Fruit fly (Drosophila melanogaster) whole organism, embryonic: ENCODE measurements around the gene Pif1A.

ENCODE experiments used
- CG10431 ChIP-seq: fragments of 200-800 bp; sonication (Bioruptor generic); optimal IDR thresholded peaks from 3 replicates; lab custom pipeline; 2018; ENCODE audit warnings: missing biosample characterization, mild to moderate bottlenecking, missing genetic modification characterization
- CG11504 ChIP-seq: fragments of 200-800 bp; sonication (Bioruptor generic); optimal IDR thresholded peaks from 3 replicates; lab custom pipeline; 2019; ENCODE audit warnings: missing biosample characterization, mild to moderate bottlenecking, missing genetic modification characterization, moderate library complexity
- CG11560 ChIP-seq: fragments of 200-800 bp; sonication (Bioruptor generic); IDR thresholded peaks from 3 replicates; pipeline ENCODE4 v1.3.6; 2022; ENCODE audit warnings: missing biosample characterization, missing genetic modification characterization
- CG12769 ChIP-seq: fragments of 200-800 bp; sonication (Bioruptor generic); optimal IDR thresholded peaks from 2 replicates; lab custom pipeline; 2019; ENCODE audit warnings: missing biosample characterization, mild to moderate bottlenecking, missing genetic modification characterization, moderate library complexity
- CG13624 ChIP-seq: fragments of 200-800 bp; sonication (Bioruptor generic); optimal IDR thresholded peaks from 2 replicates; lab custom pipeline; 2016; ENCODE audit warnings: missing biosample characterization, missing genetic modification characterization
- CG14441 ChIP-seq: fragments of 200-800 bp; sonication (Bioruptor generic); IDR thresholded peaks from 2 replicates; pipeline ENCODE4 v1.3.6; 2022; ENCODE audit warnings: missing biosample characterization, missing genetic modification characterization
- CG14965 ChIP-seq: fragments of 200-800 bp; sonication (Bioruptor generic); optimal IDR thresholded peaks from 2 replicates; lab custom pipeline; 2016; ENCODE audit warnings: missing biosample characterization, missing genetic modification characterization, borderline replicate concordance
- CG15073 ChIP-seq: fragments of 200-800 bp; sonication (Bioruptor generic); optimal IDR thresholded peaks from 2 replicates; lab custom pipeline; 2016; ENCODE audit warnings: missing biosample characterization, missing genetic modification characterization
- CG16779 ChIP-seq: fragments of 200-800 bp; sonication (Bioruptor generic); IDR thresholded peaks from 2 replicates; pipeline ENCODE4 v1.3.6; 2022; ENCODE audit warnings: missing biosample characterization, missing genetic modification characterization
- CG17612 ChIP-seq: fragments of 200-800 bp; sonication (Bioruptor generic); IDR thresholded peaks from 2 replicates; pipeline ENCODE4 v1.3.6; 2022; ENCODE audit warnings: missing biosample characterization, missing genetic modification characterization
- CG2712 ChIP-seq: fragments of 200-800 bp; optimal IDR thresholded peaks from 3 replicates; lab custom pipeline; 2019; ENCODE audit warnings: missing biosample characterization, mild to moderate bottlenecking, missing genetic modification characterization, moderate library complexity
- CG3065 ChIP-seq: fragments of 200-800 bp; sonication (Bioruptor generic); optimal IDR thresholded peaks from 2 replicates; lab custom pipeline; 2016; ENCODE audit warnings: missing biosample characterization, missing genetic modification characterization
- CG3163 ChIP-seq: fragments of 200-800 bp; sonication (Bioruptor generic); optimal IDR thresholded peaks from 3 replicates; lab custom pipeline; 2016; ENCODE audit warnings: missing biosample characterization, missing genetic modification characterization
- CG3726 ChIP-seq: fragments of 200-800 bp; sonication (Bioruptor generic); IDR thresholded peaks from 3 replicates; pipeline ENCODE4, ENCODE4 v1.3.6; 2022; ENCODE audit warnings: missing biosample characterization, missing genetic modification characterization
- CG3838 ChIP-seq: fragments of 200-800 bp; sonication (Bioruptor generic); optimal IDR thresholded peaks from 3 replicates; lab custom pipeline; 2016; ENCODE audit warnings: missing biosample characterization, missing genetic modification characterization
- CG3847 ChIP-seq: fragments of 200-800 bp; sonication (Bioruptor generic); IDR thresholded peaks from 2 replicates; pipeline ENCODE4 v1.3.6; 2022; ENCODE audit warnings: missing biosample characterization, missing genetic modification characterization
- CG4360 ChIP-seq: fragments of 200-800 bp; sonication (Bioruptor generic); IDR thresholded peaks from 2 replicates; pipeline ENCODE4 v1.3.6; 2022; ENCODE audit warnings: missing biosample characterization, missing genetic modification characterization
- CG6254 ChIP-seq: fragments of 200-800 bp; sonication (Bioruptor generic); optimal IDR thresholded peaks from 3 replicates; lab custom pipeline; 2017; ENCODE audit warnings: mild to moderate bottlenecking, missing biosample characterization, missing genetic modification reagents, missing genetic modification characterization
- CG8089 ChIP-seq: fragments of 200-800 bp; sonication (Bioruptor generic); optimal IDR thresholded peaks from 3 replicates; lab custom pipeline; 2016; ENCODE audit warnings: missing biosample characterization, missing genetic modification characterization
- CG9437 ChIP-seq: fragments of 200-800 bp; sonication (Bioruptor generic); optimal IDR thresholded peaks from 2 replicates; lab custom pipeline; 2018; ENCODE audit warnings: missing biosample characterization, mild to moderate bottlenecking, missing genetic modification characterization
- CG9817 ChIP-seq: fragments of 200-800 bp; sonication (Bioruptor generic); optimal IDR thresholded peaks from 2 replicates; lab custom pipeline; 2018; ENCODE audit warnings: missing biosample characterization, mild to moderate bottlenecking, missing genetic modification characterization, moderate library complexity
- Dref ChIP-seq: fragments of 200-800 bp; sonication (Bioruptor generic); IDR thresholded peaks from 2 replicates; pipeline ENCODE4 v1.3.6; 2022; ENCODE audit warnings: missing biosample characterization, missing genetic modification characterization
- E2f1 ChIP-seq: fragments of 200-800 bp; sonication (Bioruptor generic); IDR thresholded peaks from 2 replicates; pipeline ENCODE4 v1.3.6; 2022; ENCODE audit warnings: missing biosample characterization, missing genetic modification characterization
- Ets97D ChIP-seq: fragments of 200-800 bp; sonication (Bioruptor generic); optimal IDR thresholded peaks from 3 replicates; lab custom pipeline; 2016; ENCODE audit warnings: missing biosample characterization, missing genetic modification characterization
- GATAe ChIP-seq: fragments of 200-800 bp; sonication (Bioruptor generic); conservative IDR thresholded peaks from 2 replicates; pipeline ENCODE4 v1.3.6; 2022; ENCODE audit warnings: missing biosample characterization, missing genetic modification characterization
- HHEX ChIP-seq: fragments of 200-800 bp; sonication (Bioruptor generic); optimal IDR thresholded peaks from 3 replicates; lab custom pipeline; 2017; ENCODE audit warnings: missing biosample characterization, mild to moderate bottlenecking, missing genetic modification characterization, missing genetic modification reagents
- Hand ChIP-seq: fragments of 200-800 bp; sonication (Bioruptor generic); optimal IDR thresholded peaks from 2 replicates; lab custom pipeline; 2017; ENCODE audit warnings: mild to moderate bottlenecking, missing biosample characterization, missing genetic modification reagents, missing genetic modification characterization
- Nf-YA ChIP-seq: fragments of 200-800 bp; sonication (Bioruptor generic); IDR thresholded peaks from 2 replicates; pipeline ENCODE4 v1.3.6; 2022; ENCODE audit warnings: missing biosample characterization, missing genetic modification characterization
- Ravus ChIP-seq: fragments of 200-800 bp; sonication (Bioruptor generic); IDR thresholded peaks from 2 replicates; pipeline ENCODE4 v1.3.6; 2022; ENCODE audit warnings: missing biosample characterization, missing genetic modification characterization
- Rfx ChIP-seq: fragments of 200-800 bp; sonication (Bioruptor generic); IDR thresholded peaks from 2 replicates; pipeline ENCODE4 v1.3.6; 2022; ENCODE audit warnings: missing biosample characterization, missing genetic modification characterization
- Sry-δ ChIP-seq: fragments of 200-800 bp; sonication (Bioruptor generic); optimal IDR thresholded peaks from 2 replicates; lab custom pipeline; 2016; ENCODE audit warnings: missing biosample characterization, missing genetic modification characterization
- TFAM ChIP-seq: fragments of 200-800 bp; sonication (Bioruptor generic); optimal IDR thresholded peaks from 2 replicates; lab custom pipeline; 2017; ENCODE audit warnings: missing biosample characterization, missing genetic modification characterization, inconsistent platforms
- cad ChIP-seq: fragments of >200 bp; optimal IDR thresholded peaks from 2 replicates; lab custom pipeline; 2017; ENCODE audit warnings: missing biosample characterization, missing genetic modification characterization
- crol ChIP-seq: fragments of 200-800 bp; sonication (Bioruptor generic); IDR thresholded peaks from 2 replicates; pipeline ENCODE4 v1.3.6; 2022; ENCODE audit warnings: missing biosample characterization, missing genetic modification characterization
- dan ChIP-seq: fragments of 200-800 bp; sonication (Bioruptor generic); IDR thresholded peaks from 2 replicates; pipeline ENCODE4 v1.3.6; 2022; ENCODE audit warnings: missing biosample characterization, missing genetic modification characterization
- dmrt99B ChIP-seq: fragments of 200-800 bp; sonication (Bioruptor generic); optimal IDR thresholded peaks from 2 replicates; lab custom pipeline; 2018; ENCODE audit warnings: missing biosample characterization, mild to moderate bottlenecking, missing genetic modification characterization, moderate library complexity
- dpn ChIP-seq, 2 experiments: fragments of 200-800 bp; sonication (Bioruptor generic); optimal IDR thresholded peaks; 3 replicates each; lab custom pipeline; 2016; ENCODE audit warnings: missing biosample characterization in 2 of 2, missing genetic modification characterization in 2 of 2
- dysf ChIP-seq: fragments of 200-800 bp; sonication (Bioruptor generic); IDR thresholded peaks from 3 replicates; pipeline ENCODE4 v1.3.6; 2022; ENCODE audit warnings: missing biosample characterization, missing genetic modification characterization
- eve ChIP-seq, 2 experiments: fragments of >200 bp; optimal IDR thresholded peaks; 2 replicates each; lab custom pipeline; 2017; ENCODE audit warnings: missing biosample characterization in 2 of 2, missing genetic modification characterization in 2 of 2
- fd3F ChIP-seq: fragments of 200-800 bp; sonication (Bioruptor generic); optimal IDR thresholded peaks from 2 replicates; lab custom pipeline; 2018; ENCODE audit warnings: missing biosample characterization, mild to moderate bottlenecking, missing genetic modification characterization, moderate library complexity
- ftz-f1 ChIP-seq: fragments of 200-800 bp; sonication (Bioruptor generic); optimal IDR thresholded peaks from 2 replicates; lab custom pipeline; 2016; ENCODE audit warnings: missing biosample characterization, missing genetic modification characterization
- her ChIP-seq: fragments of 200-800 bp; sonication (Bioruptor generic); optimal IDR thresholded peaks from 2 replicates; lab custom pipeline; 2016; ENCODE audit warnings: missing biosample characterization, missing genetic modification characterization
- jumu ChIP-seq: fragments of 200-800 bp; sonication (Bioruptor generic); optimal IDR thresholded peaks from 3 replicates; lab custom pipeline; 2016; ENCODE audit warnings: missing biosample characterization, missing genetic modification characterization
- lbe ChIP-seq: fragments of 200-800 bp; sonication (Bioruptor generic); optimal IDR thresholded peaks from 2 replicates; lab custom pipeline; 2016; ENCODE audit warnings: missing biosample characterization, mild to moderate bottlenecking, missing genetic modification characterization
- maf-S ChIP-seq: fragments of 200-800 bp; sonication (Bioruptor generic); optimal IDR thresholded peaks from 2 replicates; lab custom pipeline; 2016; ENCODE audit warnings: missing biosample characterization, missing genetic modification characterization
- pan ChIP-seq, 4 experiments: fragments of >200 bp in 3 of 4; fragments of 200-800 bp in 1 of 4; sonication (Bioruptor generic) in 1 of 4; optimal IDR thresholded peaks in 3 of 4; IDR thresholded peaks in 1 of 4; 2 replicates each; pipeline versions ENCODE4 v1.3.6 to Lab custom; 2017 to 2022; ENCODE audit warnings: missing biosample characterization in 2 of 4, missing genetic modification characterization in 2 of 4, mixed read lengths in 1 of 4
- pros ChIP-seq: fragments of 200-800 bp; sonication (Bioruptor generic); optimal IDR thresholded peaks from 3 replicates; lab custom pipeline; 2019; ENCODE audit warnings: missing biosample characterization, mild to moderate bottlenecking, missing genetic modification characterization, moderate library complexity
- sisA ChIP-seq: fragments of 200-800 bp; sonication (Bioruptor generic); IDR thresholded peaks from 2 replicates; pipeline ENCODE4 v1.3.6; 2022; ENCODE audit warnings: missing biosample characterization, missing genetic modification characterization
- slp2 ChIP-seq: fragments of 200-800 bp; sonication (Bioruptor generic); optimal IDR thresholded peaks from 2 replicates; lab custom pipeline; 2016; ENCODE audit warnings: missing biosample characterization, missing genetic modification characterization
- sna ChIP-seq: fragments of 200-800 bp; sonication (Bioruptor generic); IDR thresholded peaks from 2 replicates; pipeline ENCODE4 v1.3.6; 2022; ENCODE audit warnings: missing biosample characterization, missing genetic modification characterization; ENCODE audit not compliant: partially characterized antibody
- ttk ChIP-seq: fragments of 200-800 bp; sonication (Bioruptor generic); IDR thresholded peaks from 2 replicates; pipeline ENCODE4 v2.1.2; 2022; ENCODE audit warnings: missing biosample characterization, missing genetic modification characterization
- wek ChIP-seq: fragments of 200-800 bp; sonication (Bioruptor generic); optimal IDR thresholded peaks from 3 replicates; lab custom pipeline; 2018; ENCODE audit warnings: missing biosample characterization, mild to moderate bottlenecking, missing genetic modification characterization, moderate library complexity

The Pif1A gene

dm6 chr3R:8746354-8746753 is 54.6 kb downstream of the Pif1A start (continued):
- TF ChIP-seq pan (optimal IDR thresholded peaks at IDR 0.05; lab: Kevin White, UChicago) = no peak
- peak in 1 of 2 experiments; percentile 63 for TF ChIP-seq pan (GFP tag; optimal IDR thresholded peaks at IDR 0.05 in 1 of 2, IDR thresholded peaks at IDR 0.05 in 1 of 2)
- no peak for TF ChIP-seq CG3838
- TF ChIP-seq CG14441 = no peak
- TF ChIP-seq CG6254 (GFP tag; lab: Kevin White, UChicago) = peak; percentile 20
- TF ChIP-seq ftz-f1 (GFP tag; lab: Kevin White, UChicago) = no peak
- no peak for TF ChIP-seq pros (GFP tag; lab: Kevin White, UChicago)
- TF ChIP-seq CG11560 (tag; lab: Robert Waterston, UW) = no peak
- no peak for TF ChIP-seq sna (GFP tag; lab: Robert Waterston, UW)
- TF ChIP-seq sisA = peak; percentile 64; the same call in 1 of the 2 replicates
- no peak for TF ChIP-seq CG15073 (GFP tag; lab: Kevin White, UChicago)
- TF ChIP-seq Sry-δ (GFP tag; lab: Kevin White, UChicago) = no peak
- TF ChIP-seq CG11504 (tag; lab: Kevin White, UChicago) = peak; percentile 79
- no peak for TF ChIP-seq CG10431 (GFP tag; lab: Kevin White, UChicago)
- TF ChIP-seq CG12769 = peak; percentile 7
- peak; percentile 76 for TF ChIP-seq dmrt99B (tag; lab: Kevin White, UChicago)
- peak in 1 of 2 experiments; percentile 63 for TF ChIP-seq dpn (GFP tag; optimal IDR thresholded peaks at IDR 0.05; lab: Kevin White, UChicago)
- TF ChIP-seq TFAM (GFP tag; lab: Kevin White, UChicago) = no peak
- no peak for TF ChIP-seq ttk
- TF ChIP-seq CG2712 (tag; lab: Kevin White, UChicago) = peak; percentile 76
- no peak for TF ChIP-seq CG3726 (GFP tag; lab: Robert Waterston, UW)
- peak; percentile 54 for TF ChIP-seq Nf-YA
- TF ChIP-seq CG8089 (GFP tag; lab: Kevin White, UChicago) = no peak
- no peak; the same call in 1 of the 2 replicates for TF ChIP-seq Ravus
- TF ChIP-seq eve (GFP tag; optimal IDR thresholded peaks at IDR 0.05; lab: Kevin White, UChicago) = peak in 1 of 2 experiments; percentile 84
- no peak for TF ChIP-seq wek (GFP tag; lab: Kevin White, UChicago)
- no peak for TF ChIP-seq CG9437 (GFP tag; lab: Kevin White, UChicago)
- peak; percentile 56; the same call in 1 of the 2 replicates for TF ChIP-seq E2f1 (GFP tag; lab: Robert Waterston, UW)
- no peak for TF ChIP-seq CG14965 (GFP tag; lab: Kevin White, UChicago)
- no peak for TF ChIP-seq CG16779 (GFP tag; lab: Robert Waterston, UW)
- TF ChIP-seq fd3F (GFP tag; lab: Kevin White, UChicago) = peak; percentile 8
- TF ChIP-seq Dref (GFP tag; lab: Robert Waterston, UW) = no peak
- TF ChIP-seq HHEX (GFP tag; lab: Kevin White, UChicago) = peak; percentile 7
- TF ChIP-seq CG4360 (GFP tag; lab: Robert Waterston, UW) = no peak
- peak; percentile 58 for TF ChIP-seq Rfx (GFP tag; lab: Robert Waterston, UW)
- no peak for TF ChIP-seq CG9817 (tag; lab: Kevin White, UChicago)
- TF ChIP-seq lbe (GFP tag; lab: Kevin White, UChicago) = no peak
- TF ChIP-seq Ets97D = no peak
- TF ChIP-seq her (GFP tag; lab: Kevin White, UChicago) = no peak
- TF ChIP-seq slp2 = no peak
- TF ChIP-seq cad (GFP tag; lab: Kevin White, UChicago) = no peak
- no peak for TF ChIP-seq dan (GFP tag; lab: Robert Waterston, UW)
- no peak for TF ChIP-seq CG3847
- no peak for TF ChIP-seq jumu (GFP tag; lab: Kevin White, UChicago)
- TF ChIP-seq CG3065 = no peak
- peak; percentile 54; the same call in 1 of the 3 replicates for TF ChIP-seq dysf (GFP tag; lab: Robert Waterston, UW)
- no peak for TF ChIP-seq Hand (GFP tag; lab: Kevin White, UChicago)
- no peak for TF ChIP-seq crol
- TF ChIP-seq CG13624 = no peak
- TF ChIP-seq CG17612 (GFP tag; lab: Robert Waterston, UW) = no peak
- no peak for TF ChIP-seq CG3163 (GFP tag; lab: Kevin White, UChicago)
- no peak for TF ChIP-seq GATAe (GFP tag; lab: Robert Waterston, UW)
- no peak for TF ChIP-seq maf-S (GFP tag; lab: Kevin White, UChicago)
